Worm (Caenorhabditis elegans) whole organism, young adult: ENCODE data around the gene srbc-20.

ENCODE experiments used
- B0019.2 ChIP-seq: fragments of 200-800 bp; sonication (Bioruptor generic); conservative IDR thresholded peaks from 2 replicates; pipeline ENCODE4 v1.3.6; 2022; ENCODE audit warnings: missing genetic modification reagents, missing genetic modification characterization, missing compliant biosample characterization
- B0336.3 ChIP-seq: fragments of 200-800 bp; sonication (Bioruptor generic); IDR thresholded peaks from 2 replicates; pipeline ENCODE4 v1.3.6; 2022; ENCODE audit warnings: missing genetic modification characterization, missing compliant biosample characterization
- F10E7.11 ChIP-seq: sonication (generic microtip); optimal IDR thresholded peaks from 2 replicates; lab custom pipeline; 2017; ENCODE audit warnings: mild to moderate bottlenecking, missing genetic modification characterization, moderate library complexity, missing compliant biosample characterization
- F49E8.2 ChIP-seq: sonication (generic microtip); optimal IDR thresholded peaks from 3 replicates; lab custom pipeline; 2017; ENCODE audit warnings: missing genetic modification characterization, mild to moderate bottlenecking, missing compliant biosample characterization, antibody characterized with exemption, moderate library complexity; ENCODE audit not compliant: insufficient read depth
- F52B5.7 ChIP-seq: sonication (generic microtip); optimal IDR thresholded peaks from 2 replicates; lab custom pipeline; 2016; ENCODE audit warnings: mild to moderate bottlenecking, missing genetic modification characterization, missing compliant biosample characterization
- F57C9.4 ChIP-seq: sonication (generic microtip); optimal IDR thresholded peaks from 2 replicates; lab custom pipeline; 2017; ENCODE audit warnings: mild to moderate bottlenecking, missing genetic modification characterization, missing compliant biosample characterization
- K12H6.12 ChIP-seq: fragments of 200-800 bp; sonication (Bioruptor generic); optimal IDR thresholded peaks from 2 replicates; lab custom pipeline; 2018; ENCODE audit warnings: mild to moderate bottlenecking, missing genetic modification characterization, missing compliant biosample characterization
- T07F8.4 ChIP-seq: sonication (generic microtip); optimal IDR thresholded peaks from 2 replicates; lab custom pipeline; 2016; ENCODE audit warnings: mild to moderate bottlenecking, missing genetic modification characterization, moderate library complexity, missing compliant biosample characterization
- Y53F4B.3 ChIP-seq: fragments of 200-800 bp; sonication (Bioruptor generic); IDR thresholded peaks from 2 replicates; pipeline ENCODE4 v1.3.6; 2022; ENCODE audit warnings: missing genetic modification reagents, missing genetic modification characterization, missing compliant biosample characterization
- Y53G8AR.9 ChIP-seq: fragments of 200-800 bp; sonication (Bioruptor generic); conservative IDR thresholded peaks from 2 replicates; pipeline ENCODE4 v1.3.6; 2022; ENCODE audit warnings: missing genetic modification reagents, missing genetic modification characterization, missing compliant biosample characterization
- Y67H2A.10 ChIP-seq: fragments of 200-800 bp; sonication (Bioruptor generic); conservative IDR thresholded peaks from 2 replicates; pipeline ENCODE4 v1.3.6; 2022; ENCODE audit warnings: missing genetic modification reagents, missing genetic modification characterization, missing compliant biosample characterization
- atf-7 ChIP-seq: sonication (generic microtip); optimal IDR thresholded peaks from 2 replicates; lab custom pipeline; 2017; ENCODE audit warnings: mild to moderate bottlenecking, missing genetic modification characterization, missing compliant biosample characterization
- athp-1 ChIP-seq: sonication (generic microtip); optimal IDR thresholded peaks from 2 replicates; lab custom pipeline; 2017; ENCODE audit warnings: mild to moderate bottlenecking, missing genetic modification characterization, missing compliant biosample characterization
- attf-5 ChIP-seq: fragments of 200-800 bp; sonication (Bioruptor generic); optimal IDR thresholded peaks from 2 replicates; lab custom pipeline; 2018; ENCODE audit warnings: mild to moderate bottlenecking, missing genetic modification characterization, missing compliant biosample characterization
- attf-6 ChIP-seq: fragments of 200-800 bp; sonication (Bioruptor generic); IDR thresholded peaks from 2 replicates; pipeline ENCODE4 v1.3.6; 2022; ENCODE audit warnings: missing genetic modification reagents, missing genetic modification characterization, missing compliant biosample characterization
- ccch-3 ChIP-seq: fragments of 200-800 bp; sonication (Bioruptor generic); optimal IDR thresholded peaks from 2 replicates; lab custom pipeline; 2018; ENCODE audit warnings: mild to moderate bottlenecking, missing genetic modification characterization, missing compliant biosample characterization
- ceh-100 ChIP-seq: fragments of 200-800 bp; sonication (Bioruptor generic); IDR thresholded peaks from 2 replicates; pipeline ENCODE4 v1.3.6; 2022; ENCODE audit warnings: missing genetic modification reagents, missing genetic modification characterization, missing compliant biosample characterization
- ceh-58 ChIP-seq: fragments of 200-800 bp; sonication (Bioruptor generic); IDR thresholded peaks from 2 replicates; pipeline ENCODE4 v1.3.6; 2022; ENCODE audit warnings: missing genetic modification characterization, missing compliant biosample characterization
- ceh-79 ChIP-seq: sonication (generic microtip); optimal IDR thresholded peaks from 2 replicates; lab custom pipeline; 2017; ENCODE audit warnings: mild to moderate bottlenecking, missing genetic modification characterization, missing compliant biosample characterization
- dox-1 ChIP-seq: fragments of 200-800 bp; sonication (Bioruptor generic); IDR thresholded peaks from 2 replicates; pipeline ENCODE4 v1.3.6; 2022; ENCODE audit warnings: missing genetic modification reagents, missing genetic modification characterization, missing compliant biosample characterization
- dpff-1 ChIP-seq: sonication (generic microtip); optimal IDR thresholded peaks from 2 replicates; lab custom pipeline; 2017; ENCODE audit warnings: mild to moderate bottlenecking, missing genetic modification characterization, missing compliant biosample characterization
- efl-1 ChIP-seq: fragments of 150-350 bp; optimal IDR thresholded peaks from 2 replicates; lab custom pipeline; 2014; ENCODE audit warnings: missing biosample characterization, missing genetic modification reagents, missing genetic modification characterization
- ets-4 ChIP-seq: fragments of 200-800 bp; sonication (Bioruptor generic); optimal IDR thresholded peaks from 2 replicates; lab custom pipeline; 2018; ENCODE audit warnings: mild to moderate bottlenecking, missing genetic modification characterization, missing compliant biosample characterization
- fkh-3 ChIP-seq: sonication (generic microtip); optimal IDR thresholded peaks from 2 replicates; lab custom pipeline; 2016; ENCODE audit warnings: mild to moderate bottlenecking, missing genetic modification characterization, missing compliant biosample characterization
- gei-17 ChIP-seq: fragments of 200-800 bp; sonication (Bioruptor generic); optimal IDR thresholded peaks from 2 replicates; lab custom pipeline; 2018; ENCODE audit warnings: mild to moderate bottlenecking, missing genetic modification characterization, missing compliant biosample characterization
- hmg-20 ChIP-seq: fragments of 200-800 bp; sonication (Bioruptor generic); IDR thresholded peaks from 2 replicates; pipeline ENCODE4 v1.3.6; 2022; ENCODE audit warnings: missing genetic modification reagents, missing genetic modification characterization, missing compliant biosample characterization
- hsf-1 ChIP-seq: fragments of 200-800 bp; sonication (Bioruptor generic); IDR thresholded peaks from 2 replicates; pipeline ENCODE4 v1.3.6; 2022; ENCODE audit warnings: missing genetic modification reagents, missing genetic modification characterization, missing compliant biosample characterization
- lag-1 ChIP-seq: fragments of 200-800 bp; sonication (Bioruptor generic); IDR thresholded peaks from 2 replicates; pipeline ENCODE4 v1.3.6; 2022; ENCODE audit warnings: missing genetic modification reagents, missing genetic modification characterization, missing compliant biosample characterization
- lir-1 ChIP-seq: fragments of 200-800 bp; sonication (Bioruptor generic); conservative IDR thresholded peaks from 2 replicates; pipeline ENCODE4 v1.3.6; 2022; ENCODE audit warnings: missing genetic modification reagents, missing genetic modification characterization, missing compliant biosample characterization
- lsl-1 ChIP-seq: fragments of 200-800 bp; sonication (Bioruptor generic); optimal IDR thresholded peaks from 2 replicates; lab custom pipeline; 2018; ENCODE audit warnings: mild to moderate bottlenecking, missing genetic modification characterization, moderate library complexity, missing compliant biosample characterization
- mel-28 ChIP-seq: sonication (generic microtip); optimal IDR thresholded peaks from 2 replicates; lab custom pipeline; 2016; ENCODE audit warnings: borderline replicate concordance, mild to moderate bottlenecking, missing genetic modification characterization, missing compliant biosample characterization
- mxl-1 ChIP-seq: sonication (generic microtip); optimal IDR thresholded peaks from 2 replicates; lab custom pipeline; 2016; ENCODE audit warnings: missing genetic modification characterization, missing compliant biosample characterization
- nfya-2 ChIP-seq: fragments of 200-800 bp; sonication (Bioruptor generic); IDR thresholded peaks from 2 replicates; pipeline ENCODE4 v1.3.6; 2022; ENCODE audit warnings: missing genetic modification reagents, missing genetic modification characterization, missing compliant biosample characterization
- nfyb-1 ChIP-seq: fragments of 200-800 bp; sonication (Bioruptor generic); IDR thresholded peaks from 2 replicates; pipeline ENCODE4 v1.3.6; 2022; ENCODE audit warnings: missing genetic modification reagents, missing genetic modification characterization, missing compliant biosample characterization
- nhr-120 ChIP-seq: fragments of 200-800 bp; sonication (Bioruptor generic); IDR thresholded peaks from 2 replicates; pipeline ENCODE4 v1.3.6; 2022; ENCODE audit warnings: missing genetic modification characterization, missing compliant biosample characterization
- nhr-80 ChIP-seq: sonication (generic microtip); optimal IDR thresholded peaks from 2 replicates; lab custom pipeline; 2016; ENCODE audit warnings: missing genetic modification characterization, missing compliant biosample characterization
- pbrm-1 ChIP-seq: fragments of 200-800 bp; sonication (Bioruptor generic); IDR thresholded peaks from 2 replicates; pipeline ENCODE4 v1.3.6; 2022; ENCODE audit warnings: missing genetic modification reagents, missing genetic modification characterization, missing compliant biosample characterization
- pha-4 ChIP-seq: fragments of 150-350 bp; sonication (generic microtip); optimal IDR thresholded peaks from 2 replicates; lab custom pipeline; 2014; ENCODE audit warnings: missing biosample characterization, missing genetic modification reagents, missing genetic modification characterization
- rec-8 ChIP-seq, 2 experiments: sonication (generic microtip); optimal IDR thresholded peaks; 2 replicates each; lab custom pipeline; 2016; ENCODE audit warnings: mild to moderate bottlenecking in 2 of 2, missing genetic modification characterization in 2 of 2, missing genetic modification reagents in 2 of 2, missing genotype in 2 of 2, missing biosample characterization in 1 of 2, missing compliant biosample characterization in 1 of 2, moderate library complexity in 1 of 2
- sdz-38 ChIP-seq: sonication (generic microtip); optimal IDR thresholded peaks from 2 replicates; lab custom pipeline; 2016; ENCODE audit warnings: missing genotype, missing genetic modification characterization, missing compliant biosample characterization
- sea-2 ChIP-seq: fragments of 200-800 bp; sonication (Bioruptor generic); IDR thresholded peaks from 2 replicates; pipeline ENCODE4 v1.3.6; 2022; ENCODE audit warnings: missing genetic modification characterization, missing compliant biosample characterization
- snpc-3.4 ChIP-seq: sonication (generic microtip); optimal IDR thresholded peaks from 2 replicates; lab custom pipeline; 2017; ENCODE audit warnings: missing genetic modification characterization, mild to moderate bottlenecking, missing compliant biosample characterization, antibody characterized with exemption, moderate library complexity, missing genotype, missing genetic modification reagents
- snpc-4 ChIP-seq, 5 experiments: fragments of 150-350 bp in 1 of 5; sonication (generic microtip) in 4 of 5; optimal IDR thresholded peaks; 2 replicates each; lab custom pipeline; 2014 to 2018; ENCODE audit warnings: missing genetic modification characterization in 5 of 5, missing biosample characterization in 3 of 5, antibody characterized with exemption in 2 of 5, mild to moderate bottlenecking in 2 of 5, missing compliant biosample characterization in 2 of 5, missing genotype in 2 of 5, moderate library complexity in 2 of 5, missing genetic modification reagents in 1 of 5
- tbx-9 ChIP-seq: sonication (generic microtip); optimal IDR thresholded peaks from 2 replicates; lab custom pipeline; 2016; ENCODE audit warnings: borderline replicate concordance, missing genetic modification characterization, inconsistent platforms, missing compliant biosample characterization
- tlf-1 ChIP-seq: fragments of 200-800 bp; sonication (Bioruptor generic); optimal IDR thresholded peaks from 2 replicates; lab custom pipeline; 2018; ENCODE audit warnings: mild to moderate bottlenecking, missing genetic modification characterization, missing compliant biosample characterization
- unc-130 ChIP-seq: sonication (generic microtip); optimal IDR thresholded peaks from 2 replicates; lab custom pipeline; 2016; ENCODE audit warnings: missing genetic modification reagents, missing genetic modification characterization, missing compliant biosample characterization
- xnd-1 ChIP-seq: sonication (generic microtip); optimal IDR thresholded peaks from 2 replicates; lab custom pipeline; 2016; ENCODE audit warnings: missing genotype, missing genetic modification reagents, missing genetic modification characterization, missing compliant biosample characterization
- zfh-2 ChIP-seq: fragments of 200-800 bp; sonication (Bioruptor generic); conservative IDR thresholded peaks from 2 replicates; pipeline ENCODE4 v1.3.6; 2022; ENCODE audit warnings: missing genetic modification reagents, missing genetic modification characterization, missing compliant biosample characterization
- zim-3 ChIP-seq: sonication (generic microtip); optimal IDR thresholded peaks from 2 replicates; lab custom pipeline; 2017; ENCODE audit warnings: mild to moderate bottlenecking, missing genetic modification characterization, moderate library complexity, missing compliant biosample characterization
- ztf-26 ChIP-seq: sonication (generic microtip); optimal IDR thresholded peaks from 2 replicates; lab custom pipeline; 2017; ENCODE audit warnings: missing genetic modification characterization, missing compliant biosample characterization

Gene srbc-20

DNA sequence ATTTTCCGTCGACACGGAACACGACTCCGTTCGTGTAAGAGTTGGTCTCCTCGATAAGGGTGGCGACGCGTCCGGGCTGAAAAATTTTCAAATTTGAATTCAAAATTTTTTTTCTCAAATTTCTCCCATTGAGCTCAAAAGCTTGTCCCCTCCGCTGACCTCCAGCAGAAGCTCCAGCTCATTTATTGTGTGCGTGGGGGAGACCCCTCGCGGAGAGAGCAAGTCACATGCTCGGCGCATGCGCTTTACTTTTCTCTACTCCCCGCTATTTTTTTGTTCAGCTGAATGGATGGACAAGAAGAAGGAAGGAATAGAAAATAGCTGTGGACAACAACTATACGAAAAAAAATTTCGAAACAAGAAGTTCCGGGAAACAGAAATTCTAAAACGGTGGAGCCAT is 13.4 kb upstream of the srbc-20 start (continued):
- TF ChIP-seq snpc-4 (GFP tag; optimal IDR thresholded peaks at IDR 0.05; lab: Kevin White, UChicago) (no peak), snpc-4 (tag; optimal IDR thresholded peaks at IDR 0.05; lab: Kevin White, UChicago) (peak in 1 of 4 experiments; percentile 13), Y53G8AR.9 (GFP tag; lab: Robert Waterston, UW) (no peak), Y67H2A.10 (no peak), fkh-3 (tag; lab: Kevin White, UChicago) (no peak), attf-6 (no peak), zfh-2 (GFP tag; lab: Robert Waterston, UW) (peak; percentile 84), ceh-58 (GFP tag; lab: Robert Waterston, UW) (no peak), mxl-1 (tag; lab: Kevin White, UChicago) (no peak), ztf-26 (no peak), attf-5 (GFP tag; lab: Kevin White, UChicago) (no peak), dpff-1 (tag; lab: Kevin White, UChicago) (no peak), mel-28 (tag; lab: Kevin White, UChicago) (no peak), athp-1 (tag; lab: Kevin White, UChicago) (no peak), Y53F4B.3 (GFP tag; lab: Robert Waterston, UW) (no peak), nfyb-1 (GFP tag; lab: Robert Waterston, UW) (no peak), F49E8.2 (tag; lab: Kevin White, UChicago) (no peak), efl-1 (GFP tag; lab: Kevin White, UChicago) (no peak), K12H6.12 (tag; lab: Kevin White, UChicago) (peak; percentile 70), dox-1 (peak; percentile 42; the same call in 1 of the 2 replicates), gei-17 (GFP tag; lab: Kevin White, UChicago) (no peak), snpc-3.4 (no peak), nhr-80 (tag; lab: Kevin White, UChicago) (peak; percentile 7), pbrm-1 (GFP tag; lab: Robert Waterston, UW) (no peak), lsl-1 (GFP tag; lab: Kevin White, UChicago) (no peak), pha-4 (tag; lab: Kevin White, UChicago) (no peak), F10E7.11 (tag; lab: Kevin White, UChicago) (no peak), B0336.3 (GFP tag; lab: Robert Waterston, UW) (no peak), lag-1 (GFP tag; lab: Robert Waterston, UW) (no peak), ets-4 (GFP tag; lab: Kevin White, UChicago) (no peak), F57C9.4 (tag; lab: Kevin White, UChicago) (no peak), nfya-2 (GFP tag; lab: Robert Waterston, UW) (no peak), sdz-38 (tag; lab: Kevin White, UChicago) (no peak), ceh-79 (tag; lab: Kevin White, UChicago) (no peak), zim-3 (no peak), tlf-1 (GFP tag; lab: Kevin White, UChicago) (no peak), B0019.2 (GFP tag; lab: Robert Waterston, UW) (no peak), ccch-3 (no peak), hmg-20 (no peak), lir-1 (no peak), hsf-1 (no peak), unc-130 (GFP tag; lab: Kevin White, UChicago) (no peak), tbx-9 (tag; lab: Kevin White, UChicago) (no peak), rec-8 (tag; optimal IDR thresholded peaks at IDR 0.05; lab: Kevin White, UChicago) (no peak), sea-2 (GFP tag; lab: Robert Waterston, UW) (no peak), xnd-1 (tag; lab: Kevin White, UChicago) (no peak), atf-7 (tag; lab: Kevin White, UChicago) (peak; percentile 45), ceh-100 (GFP tag; lab: Robert Waterston, UW) (no peak), F52B5.7 (no peak), T07F8.4 (tag; lab: Kevin White, UChicago) (no peak), nhr-120 (GFP tag; lab: Robert Waterston, UW) (no peak)
